Worm (Caenorhabditis elegans) whole organism, young adult: ENCODE results near the gene R144.11.

Source experiments
- C17E4.6 ChIP-seq: fragments of 200-800 bp; sonication (Bioruptor generic); IDR thresholded peaks from 2 replicates; pipeline ENCODE4 v1.3.6; 2022; ENCODE audit warnings: missing genetic modification reagents, missing genetic modification characterization, missing compliant biosample characterization
- F33H1.4 ChIP-seq: fragments of 200-800 bp; sonication (Bioruptor generic); IDR thresholded peaks from 2 replicates; pipeline ENCODE4 v1.3.6; 2022; ENCODE audit warnings: missing genetic modification reagents, missing genetic modification characterization, missing compliant biosample characterization
- F55B11.4 ChIP-seq: sonication (generic microtip); optimal IDR thresholded peaks from 2 replicates; lab custom pipeline; 2016; ENCODE audit warnings: missing compliant biosample characterization, missing genetic modification characterization, borderline replicate concordance; ENCODE audit not compliant: insufficient read depth
- F57A8.1 ChIP-seq: fragments of 200-800 bp; sonication (Bioruptor generic); optimal IDR thresholded peaks from 2 replicates; lab custom pipeline; 2018; ENCODE audit warnings: mild to moderate bottlenecking, missing genetic modification characterization, moderate library complexity, missing compliant biosample characterization
- F57C9.4 ChIP-seq: sonication (generic microtip); optimal IDR thresholded peaks from 2 replicates; lab custom pipeline; 2017; ENCODE audit warnings: mild to moderate bottlenecking, missing genetic modification characterization, missing compliant biosample characterization
- K11D2.4 ChIP-seq: fragments of 200-800 bp; sonication (Bioruptor generic); IDR thresholded peaks from 2 replicates; pipeline ENCODE4 v1.3.6; 2022; ENCODE audit warnings: missing genetic modification reagents, missing genetic modification characterization, missing compliant biosample characterization
- Y53F4B.3 ChIP-seq: fragments of 200-800 bp; sonication (Bioruptor generic); IDR thresholded peaks from 2 replicates; pipeline ENCODE4 v1.3.6; 2022; ENCODE audit warnings: missing genetic modification reagents, missing genetic modification characterization, missing compliant biosample characterization
- Y53G8AR.9 ChIP-seq: fragments of 200-800 bp; sonication (Bioruptor generic); conservative IDR thresholded peaks from 2 replicates; pipeline ENCODE4 v1.3.6; 2022; ENCODE audit warnings: missing genetic modification reagents, missing genetic modification characterization, missing compliant biosample characterization
- akir-1 ChIP-seq: fragments of 200-800 bp; sonication (Bioruptor generic); optimal IDR thresholded peaks from 2 replicates; lab custom pipeline; 2018; ENCODE audit warnings: mild to moderate bottlenecking, missing genetic modification characterization, moderate library complexity, missing compliant biosample characterization
- attf-6 ChIP-seq: fragments of 200-800 bp; sonication (Bioruptor generic); IDR thresholded peaks from 2 replicates; pipeline ENCODE4 v1.3.6; 2022; ENCODE audit warnings: missing genetic modification reagents, missing genetic modification characterization, missing compliant biosample characterization
- bed-2 ChIP-seq: fragments of 200-800 bp; sonication (Bioruptor generic); IDR thresholded peaks from 2 replicates; pipeline ENCODE4 v1.3.6; 2022; ENCODE audit warnings: missing genetic modification reagents, missing genetic modification characterization, missing compliant biosample characterization
- cebp-2 ChIP-seq: fragments of 200-800 bp; sonication (Bioruptor generic); IDR thresholded peaks from 2 replicates; pipeline ENCODE4 v1.3.6; 2022; ENCODE audit warnings: missing genetic modification characterization, missing compliant biosample characterization
- ceh-58 ChIP-seq: fragments of 200-800 bp; sonication (Bioruptor generic); IDR thresholded peaks from 2 replicates; pipeline ENCODE4 v1.3.6; 2022; ENCODE audit warnings: missing genetic modification characterization, missing compliant biosample characterization
- dox-1 ChIP-seq: fragments of 200-800 bp; sonication (Bioruptor generic); IDR thresholded peaks from 2 replicates; pipeline ENCODE4 v1.3.6; 2022; ENCODE audit warnings: missing genetic modification reagents, missing genetic modification characterization, missing compliant biosample characterization
- dpl-1 ChIP-seq: fragments of 150-350 bp; optimal IDR thresholded peaks from 2 replicates; lab custom pipeline; 2014; ENCODE audit warnings: missing biosample characterization, missing genetic modification reagents, missing genetic modification characterization
- efl-1 ChIP-seq: fragments of 150-350 bp; optimal IDR thresholded peaks from 2 replicates; lab custom pipeline; 2014; ENCODE audit warnings: missing biosample characterization, missing genetic modification reagents, missing genetic modification characterization
- ekl-4 ChIP-seq: fragments of 200-800 bp; sonication (Bioruptor generic); IDR thresholded peaks from 2 replicates; pipeline ENCODE4 v1.3.6; 2022; ENCODE audit warnings: missing genetic modification reagents, missing genetic modification characterization, missing compliant biosample characterization
- gei-17 ChIP-seq: fragments of 200-800 bp; sonication (Bioruptor generic); optimal IDR thresholded peaks from 2 replicates; lab custom pipeline; 2018; ENCODE audit warnings: mild to moderate bottlenecking, missing genetic modification characterization, missing compliant biosample characterization
- him-1 ChIP-seq: sonication (generic microtip); optimal IDR thresholded peaks from 2 replicates; lab custom pipeline; 2016; ENCODE audit warnings: missing genotype, missing genetic modification reagents, missing genetic modification characterization, missing compliant biosample characterization
- hrde-1 ChIP-seq: sonication (generic microtip); optimal IDR thresholded peaks from 2 replicates; lab custom pipeline; 2016; ENCODE audit warnings: missing genetic modification characterization, mild to moderate bottlenecking, missing compliant biosample characterization, moderate library complexity, missing genotype, missing genetic modification reagents, borderline replicate concordance
- lin-26 ChIP-seq: fragments of 200-800 bp; sonication (Bioruptor generic); IDR thresholded peaks from 2 replicates; pipeline ENCODE4 v1.3.6; 2022; ENCODE audit warnings: missing genetic modification reagents, missing genetic modification characterization, missing compliant biosample characterization
- lin-54 ChIP-seq: fragments of 200-800 bp; sonication (Bioruptor generic); optimal IDR thresholded peaks from 2 replicates; lab custom pipeline; 2018; ENCODE audit warnings: mild to moderate bottlenecking, missing genetic modification characterization, missing compliant biosample characterization
- madf-3 ChIP-seq: fragments of 200-800 bp; sonication (Bioruptor generic); IDR thresholded peaks from 2 replicates; pipeline ENCODE4 v1.3.6; 2022; ENCODE audit warnings: missing genetic modification reagents, missing genetic modification characterization, missing compliant biosample characterization
- madf-6 ChIP-seq: fragments of 200-800 bp; sonication (Bioruptor generic); IDR thresholded peaks from 2 replicates; pipeline ENCODE4 v1.3.6; 2022; ENCODE audit warnings: missing genetic modification reagents, missing genetic modification characterization, missing compliant biosample characterization
- nfya-2 ChIP-seq: fragments of 200-800 bp; sonication (Bioruptor generic); IDR thresholded peaks from 2 replicates; pipeline ENCODE4 v1.3.6; 2022; ENCODE audit warnings: missing genetic modification reagents, missing genetic modification characterization, missing compliant biosample characterization
- nfyb-1 ChIP-seq: fragments of 200-800 bp; sonication (Bioruptor generic); IDR thresholded peaks from 2 replicates; pipeline ENCODE4 v1.3.6; 2022; ENCODE audit warnings: missing genetic modification reagents, missing genetic modification characterization, missing compliant biosample characterization
- nhr-90 ChIP-seq: sonication (generic microtip); optimal IDR thresholded peaks from 2 replicates; lab custom pipeline; 2016; ENCODE audit warnings: missing genotype, mild to moderate bottlenecking, missing genetic modification characterization, missing compliant biosample characterization
- repo-1 ChIP-seq: sonication (generic microtip); optimal IDR thresholded peaks from 2 replicates; lab custom pipeline; 2017; ENCODE audit warnings: mild to moderate bottlenecking, missing genetic modification characterization, missing compliant biosample characterization
- snpc-1.3 ChIP-seq: sonication (generic microtip); optimal IDR thresholded peaks from 2 replicates; lab custom pipeline; 2017; ENCODE audit warnings: missing genetic modification characterization, mild to moderate bottlenecking, missing compliant biosample characterization, antibody characterized with exemption, moderate library complexity, missing genotype, missing genetic modification reagents; ENCODE audit not compliant: insufficient read depth
- snpc-3.4 ChIP-seq: sonication (generic microtip); optimal IDR thresholded peaks from 2 replicates; lab custom pipeline; 2017; ENCODE audit warnings: missing genetic modification characterization, mild to moderate bottlenecking, missing compliant biosample characterization, antibody characterized with exemption, moderate library complexity, missing genotype, missing genetic modification reagents
- tlf-1 ChIP-seq: fragments of 200-800 bp; sonication (Bioruptor generic); optimal IDR thresholded peaks from 2 replicates; lab custom pipeline; 2018; ENCODE audit warnings: mild to moderate bottlenecking, missing genetic modification characterization, missing compliant biosample characterization
- xnd-1 ChIP-seq: sonication (generic microtip); optimal IDR thresholded peaks from 2 replicates; lab custom pipeline; 2016; ENCODE audit warnings: missing genotype, missing genetic modification reagents, missing genetic modification characterization, missing compliant biosample characterization
- zfh-2 ChIP-seq: fragments of 200-800 bp; sonication (Bioruptor generic); conservative IDR thresholded peaks from 2 replicates; pipeline ENCODE4 v1.3.6; 2022; ENCODE audit warnings: missing genetic modification reagents, missing genetic modification characterization, missing compliant biosample characterization
- ztf-18 ChIP-seq: sonication (generic microtip); optimal IDR thresholded peaks from 2 replicates; lab custom pipeline; 2016; ENCODE audit warnings: missing genotype, mild to moderate bottlenecking, missing genetic modification characterization, missing compliant biosample characterization
- ztf-26 ChIP-seq: sonication (generic microtip); optimal IDR thresholded peaks from 2 replicates; lab custom pipeline; 2017; ENCODE audit warnings: missing genetic modification characterization, missing compliant biosample characterization
- ztf-3 ChIP-seq: fragments of 200-800 bp; sonication (Bioruptor generic); optimal IDR thresholded peaks from 2 replicates; lab custom pipeline; 2018; ENCODE audit warnings: mild to moderate bottlenecking, missing genetic modification characterization, missing compliant biosample characterization

Gene R144.11

DNA sequence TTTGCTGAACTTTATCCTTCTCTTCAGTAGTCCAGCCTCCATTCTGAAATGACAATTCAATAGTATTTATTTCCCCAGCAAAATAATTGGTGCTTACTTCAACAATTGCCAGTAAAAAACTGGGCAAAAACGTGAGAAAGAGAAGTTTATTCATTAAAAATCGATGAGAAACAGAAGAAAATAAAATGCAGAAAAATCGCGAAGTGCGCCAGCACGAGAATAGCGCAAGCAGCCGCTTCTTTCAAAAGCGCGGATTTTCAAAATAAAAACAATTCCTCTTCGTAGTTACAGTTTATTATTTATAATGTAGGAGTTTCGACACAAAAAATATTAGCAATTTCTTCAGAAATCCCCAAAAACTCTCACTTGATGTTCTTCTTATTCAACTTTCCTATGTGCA is 45.7 kb downstream of the R144.11 start, which contains the start of gene C27F2.9 (continued):
- TF ChIP-seq snpc-3.4 (tag; lab: Kevin White, UChicago) = peak; percentile 69
- TF ChIP-seq nfyb-1 (GFP tag; lab: Robert Waterston, UW) = no peak
- TF ChIP-seq nhr-90 (tag; lab: Kevin White, UChicago) = no peak
- TF ChIP-seq dpl-1 (GFP tag; lab: Kevin White, UChicago) = peak; percentile 97
- TF ChIP-seq F33H1.4 (GFP tag; lab: Robert Waterston, UW) = peak; percentile 79
- TF ChIP-seq snpc-1.3 (tag; lab: Kevin White, UChicago) = peak; percentile 54
- TF ChIP-seq tlf-1 (GFP tag; lab: Kevin White, UChicago) = peak; percentile 83
- no peak for TF ChIP-seq attf-6
- no peak for TF ChIP-seq C17E4.6 (GFP tag; lab: Robert Waterston, UW)
- TF ChIP-seq repo-1 = peak; percentile 56
- no peak; the same call in 1 of the 2 replicates for TF ChIP-seq dox-1 (GFP tag; lab: Robert Waterston, UW)
- TF ChIP-seq F55B11.4 = no peak
- no peak for TF ChIP-seq zfh-2 (GFP tag; lab: Robert Waterston, UW)
- TF ChIP-seq gei-17 (GFP tag; lab: Kevin White, UChicago) = no peak
- peak; percentile 95 for TF ChIP-seq Y53G8AR.9 (GFP tag; lab: Robert Waterston, UW)
- TF ChIP-seq hrde-1 = no peak
- no peak for TF ChIP-seq ceh-58
- peak; percentile 98 for TF ChIP-seq ztf-18 (tag; lab: Kevin White, UChicago)
- no peak for TF ChIP-seq akir-1
- no peak for TF ChIP-seq ekl-4
- peak; percentile 83 for TF ChIP-seq K11D2.4 (GFP tag; lab: Robert Waterston, UW)
- TF ChIP-seq lin-54 (GFP tag; lab: Kevin White, UChicago) = peak; percentile 100
- TF ChIP-seq him-1 (tag; lab: Kevin White, UChicago) = peak; percentile 70
- TF ChIP-seq xnd-1 = peak; percentile 67
- peak; percentile 93 for TF ChIP-seq efl-1
- TF ChIP-seq cebp-2 (GFP tag; lab: Robert Waterston, UW) = no peak
- peak; percentile 55 for TF ChIP-seq ztf-26

DNA sequence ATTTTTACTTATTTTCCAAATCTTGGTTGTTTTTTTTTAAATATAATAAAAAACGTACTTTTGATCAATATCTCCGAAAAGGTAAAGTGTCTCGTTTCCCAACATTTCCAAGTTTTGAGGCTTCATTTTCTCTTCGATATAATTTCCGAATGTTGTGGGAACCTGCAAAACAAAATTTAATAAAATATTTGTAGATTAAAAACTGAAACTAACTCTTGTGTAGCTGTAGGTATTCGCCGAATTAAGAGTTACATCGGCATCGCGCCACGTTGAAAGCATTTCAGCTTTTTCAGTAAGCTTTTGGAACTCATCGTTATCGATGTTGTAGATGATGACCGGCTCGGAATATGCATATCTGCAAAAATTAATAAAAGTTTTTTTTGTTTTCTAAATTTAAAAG is 46.2 kb downstream of the R144.11 start, which contains the start of gene vps-22:
Gene vps-22, minus strand, starts transcription at position 101 of the 400 bp plus-strand sequence.
- TF ChIP-seq nfya-2 (no peak), F57A8.1 (GFP tag; lab: Kevin White, UChicago) (no peak), bed-2 (GFP tag; lab: Robert Waterston, UW) (no peak), ekl-4 (no peak), ztf-3 (GFP tag; lab: Kevin White, UChicago) (no peak), Y53F4B.3 (GFP tag; lab: Robert Waterston, UW) (no peak), dpl-1 (GFP tag; lab: Kevin White, UChicago) (no peak), him-1 (tag; lab: Kevin White, UChicago) (no peak)

DNA sequence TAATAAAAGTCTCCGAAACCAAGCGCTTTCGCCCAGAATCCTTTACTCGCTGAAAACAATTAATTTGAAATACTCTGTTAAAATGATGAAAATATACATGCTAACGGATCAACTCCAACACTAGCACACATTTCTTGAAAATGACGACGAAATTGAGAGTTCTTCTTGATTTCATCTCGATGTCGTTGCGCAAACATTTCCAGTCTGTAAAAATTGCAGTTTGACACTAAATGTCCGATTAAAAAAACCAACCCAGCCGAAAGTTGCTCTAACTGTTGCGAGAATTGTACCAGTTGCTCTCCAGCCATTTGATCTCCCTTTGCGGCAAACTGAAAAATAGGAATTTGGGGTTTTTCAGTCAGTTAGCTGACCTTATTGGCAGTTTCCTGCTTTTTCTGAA is 47.3 kb downstream of the R144.11 start:
- TF ChIP-seq madf-6 (GFP tag; lab: Robert Waterston, UW) (peak; percentile 34; the same call in 1 of the 2 replicates), xnd-1 (no peak), ekl-4 (0 out of 2 replicates have a peak, but pooled peaks have one; percentile 18), lin-26 (GFP tag; lab: Robert Waterston, UW) (peak; percentile 38; the same call in 1 of the 2 replicates), ztf-18 (tag; lab: Kevin White, UChicago) (peak; percentile 9)

DNA sequence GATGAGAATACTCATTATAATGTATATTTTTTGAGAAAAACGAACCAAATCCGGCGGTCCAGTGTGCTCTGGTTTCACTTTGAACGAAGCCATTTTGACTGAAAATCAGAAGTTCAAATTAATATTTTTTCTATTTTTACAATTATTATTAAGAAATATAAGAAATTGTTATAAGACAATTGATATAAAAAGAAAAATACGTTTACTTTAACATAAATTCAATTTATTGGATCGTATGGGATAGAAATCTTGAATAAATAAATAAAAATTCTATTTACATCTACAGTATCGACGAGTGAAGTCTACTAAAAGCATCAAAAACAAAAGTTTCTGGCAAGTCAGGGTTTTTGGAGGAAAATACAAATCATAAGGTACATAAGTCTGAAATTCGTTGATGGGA is 48.4 kb downstream of the R144.11 start, which contains the start of gene C27F2.4:
Gene C27F2.4, minus strand, starts transcription at position 101 of the 400 bp plus-strand sequence.
- TF ChIP-seq madf-3 (GFP tag; lab: Robert Waterston, UW) (no peak), F57C9.4 (tag; lab: Kevin White, UChicago) (no peak), attf-6 (no peak)
- TF ChIP-seq, all 124 proteins: peak for 0
